Worm (Caenorhabditis elegans) whole organism, L1 larva: ENCODE results near the gene vab-1.

ENCODE experiments used
- C04F5.9 ChIP-seq: sonication (generic microtip); optimal IDR thresholded peaks from 2 replicates; lab custom pipeline; 2016; ENCODE audit warnings: missing genetic modification characterization, missing compliant biosample characterization
- C16A3.4 ChIP-seq: fragments of 150-350 bp; optimal IDR thresholded peaks from 2 replicates; lab custom pipeline; 2014; ENCODE audit warnings: missing biosample characterization, missing genetic modification characterization
- F16B12.6 ChIP-seq: fragments of 150-350 bp; optimal IDR thresholded peaks from 2 replicates; lab custom pipeline; 2014; ENCODE audit warnings: missing biosample characterization, missing genetic modification characterization
- alr-1 ChIP-seq: fragments of 200-800 bp; sonication (Bioruptor generic); optimal IDR thresholded peaks from 2 replicates; lab custom pipeline; 2018; ENCODE audit warnings: borderline replicate concordance, mild to moderate bottlenecking, missing genetic modification characterization, missing compliant biosample characterization
- ama-1 ChIP-seq: fragments of 150-350 bp; optimal IDR thresholded peaks from 2 replicates; lab custom pipeline; 2014
- ceh-63 ChIP-seq: fragments of 200-800 bp; sonication (Bioruptor generic); optimal IDR thresholded peaks from 2 replicates; lab custom pipeline; 2018; ENCODE audit warnings: mild to moderate bottlenecking, missing genetic modification characterization, missing compliant biosample characterization
- ceh-8 ChIP-seq: fragments of 200-800 bp; sonication (Bioruptor generic); optimal IDR thresholded peaks from 2 replicates; lab custom pipeline; 2018; ENCODE audit warnings: mild to moderate bottlenecking, missing genetic modification characterization, moderate library complexity, missing compliant biosample characterization
- ceh-88 ChIP-seq: fragments of 200-800 bp; sonication (Bioruptor generic); IDR thresholded peaks from 2 replicates; pipeline ENCODE4 v1.3.6; 2022; ENCODE audit warnings: missing genetic modification characterization, missing compliant biosample characterization
- ceh-90 ChIP-seq: sonication (generic microtip); optimal IDR thresholded peaks from 2 replicates; lab custom pipeline; 2016; ENCODE audit warnings: missing genetic modification characterization, missing compliant biosample characterization
- ces-1 ChIP-seq: fragments of 150-350 bp; optimal IDR thresholded peaks from 2 replicates; lab custom pipeline; 2014; ENCODE audit warnings: missing biosample characterization, missing genetic modification reagents, missing genetic modification characterization
- dsc-1 ChIP-seq: sonication (generic microtip); optimal IDR thresholded peaks from 2 replicates; lab custom pipeline; 2016; ENCODE audit warnings: mild to moderate bottlenecking, missing genetic modification characterization, missing compliant biosample characterization
- efl-1 ChIP-seq, 4 experiments: fragments of 150-350 bp; optimal IDR thresholded peaks in 3 of 4; peaks in 1 of 4; 1 replicate in 1 of 4; 2 replicates in 3 of 4; lab custom pipeline; 2014; ENCODE audit warnings: missing biosample characterization in 2 of 4, missing genetic modification characterization in 2 of 4, missing genetic modification reagents in 2 of 4
- efl-3 ChIP-seq: fragments of 200-800 bp; sonication (Bioruptor generic); optimal IDR thresholded peaks from 2 replicates; lab custom pipeline; 2018; ENCODE audit warnings: mild to moderate bottlenecking, missing genetic modification characterization, missing compliant biosample characterization
- egl-27 ChIP-seq, 2 experiments: fragments of 150-350 bp in 1 of 2; sonication (generic microtip); optimal IDR thresholded peaks; 3 replicates each; lab custom pipeline; 2017 to 2018; ENCODE audit warnings: missing biosample characterization in 2 of 2, missing genetic modification characterization in 2 of 2, missing genetic modification reagents in 2 of 2
- elt-2 ChIP-seq: sonication (generic microtip); optimal IDR thresholded peaks from 2 replicates; lab custom pipeline; 2016; ENCODE audit warnings: missing genetic modification characterization, mild to moderate bottlenecking, inconsistent platforms, missing compliant biosample characterization, missing genetic modification reagents
- elt-3 ChIP-seq, 6 experiments: fragments of 150-350 bp in 1 of 6; sonication (generic microtip); optimal IDR thresholded peaks; 2 replicates each; lab custom pipeline; 2017 to 2018; ENCODE audit warnings: missing biosample characterization in 6 of 6, missing genetic modification characterization in 6 of 6, inconsistent platforms in 1 of 6
- ets-5 ChIP-seq: fragments of 200-800 bp; sonication (Bioruptor generic); IDR thresholded peaks from 2 replicates; pipeline ENCODE4 v1.3.6; 2022; ENCODE audit warnings: missing genetic modification characterization, missing compliant biosample characterization
- fkh-10 ChIP-seq: sonication (generic microtip); optimal IDR thresholded peaks from 2 replicates; lab custom pipeline; 2017; ENCODE audit warnings: missing biosample characterization, missing genetic modification reagents, missing genetic modification characterization
- grh-1 ChIP-seq: fragments of 200-800 bp; sonication (Bioruptor generic); IDR thresholded peaks from 2 replicates; pipeline ENCODE4 v1.3.6; 2022; ENCODE audit warnings: missing genetic modification reagents, missing genetic modification characterization, missing compliant biosample characterization
- hlh-17 ChIP-seq: fragments of 200-800 bp; sonication (Bioruptor generic); optimal IDR thresholded peaks from 2 replicates; lab custom pipeline; 2018; ENCODE audit warnings: missing genetic modification characterization, mild to moderate bottlenecking, missing compliant biosample characterization, moderate library complexity, borderline replicate concordance
- hlh-4 ChIP-seq: sonication (generic microtip); optimal IDR thresholded peaks from 2 replicates; lab custom pipeline; 2016; ENCODE audit warnings: mild to moderate bottlenecking, missing genetic modification characterization, missing compliant biosample characterization
- hpl-2 ChIP-seq: fragments of 150-350 bp; optimal IDR thresholded peaks from 2 replicates; lab custom pipeline; 2014; ENCODE audit warnings: missing biosample characterization, missing genetic modification reagents, missing genetic modification characterization
- isw-1 ChIP-seq: fragments of 200-800 bp; sonication (Bioruptor generic); IDR thresholded peaks from 2 replicates; pipeline ENCODE4 v1.3.6; 2022; ENCODE audit warnings: missing genetic modification characterization, missing compliant biosample characterization
- lin-13 ChIP-seq: fragments of 150-350 bp; optimal IDR thresholded peaks from 2 replicates; lab custom pipeline; 2014; ENCODE audit warnings: missing biosample characterization, missing genetic modification reagents, missing genetic modification characterization
- lin-14 ChIP-seq: fragments of 200-800 bp; sonication (Bioruptor generic); optimal IDR thresholded peaks from 2 replicates; lab custom pipeline; 2018; ENCODE audit warnings: mild to moderate bottlenecking, missing genetic modification characterization, moderate library complexity, missing compliant biosample characterization
- lin-15B ChIP-seq: fragments of 150-350 bp; sonication (generic microtip); optimal IDR thresholded peaks from 3 replicates; lab custom pipeline; 2014; ENCODE audit warnings: missing biosample characterization, missing genetic modification characterization
- lin-35 ChIP-seq, 2 experiments: fragments of 150-350 bp; optimal IDR thresholded peaks; 2 replicates each; lab custom pipeline; 2014; ENCODE audit warnings: missing biosample characterization in 2 of 2, missing genetic modification characterization in 2 of 2, missing genetic modification reagents in 2 of 2
- lin-39 ChIP-seq: fragments of 150-350 bp; optimal IDR thresholded peaks from 2 replicates; lab custom pipeline; 2014; ENCODE audit warnings: missing biosample characterization, missing genetic modification reagents, missing genetic modification characterization
- lir-3 ChIP-seq: sonication (generic microtip); optimal IDR thresholded peaks from 2 replicates; lab custom pipeline; 2016; ENCODE audit warnings: mild to moderate bottlenecking, missing genetic modification characterization, moderate library complexity, missing compliant biosample characterization; ENCODE audit not compliant: poor library complexity
- lsy-2 ChIP-seq, 2 experiments: fragments of 150-350 bp; optimal IDR thresholded peaks; 2 replicates each; lab custom pipeline; 2014; ENCODE audit warnings: missing biosample characterization in 2 of 2, missing genetic modification characterization in 2 of 2
- mep-1 ChIP-seq: fragments of 150-350 bp; optimal IDR thresholded peaks from 2 replicates; lab custom pipeline; 2014; ENCODE audit warnings: missing biosample characterization, missing genetic modification characterization
- nhr-19 ChIP-seq: fragments of 200-800 bp; sonication (Bioruptor generic); conservative IDR thresholded peaks from 2 replicates; pipeline ENCODE4 v1.3.6; 2022; ENCODE audit warnings: missing genetic modification characterization, missing compliant biosample characterization
- nhr-71 ChIP-seq: sonication (generic microtip); optimal IDR thresholded peaks from 2 replicates; lab custom pipeline; 2016; ENCODE audit warnings: mild to moderate bottlenecking, missing genetic modification characterization, moderate library complexity, missing compliant biosample characterization
- nhr-76 ChIP-seq: sonication (generic microtip); optimal IDR thresholded peaks from 2 replicates; lab custom pipeline; 2017; ENCODE audit warnings: missing biosample characterization, missing genetic modification characterization
- nhr-85 ChIP-seq: sonication (generic microtip); peaks from one replicate; lab custom pipeline; 2016; ENCODE audit warnings: missing genetic modification characterization, inconsistent platforms, missing compliant biosample characterization
- pqm-1 ChIP-seq: sonication (generic microtip); optimal IDR thresholded peaks from 3 replicates; lab custom pipeline; 2017; ENCODE audit warnings: missing biosample characterization, missing genetic modification characterization
- skn-1 ChIP-seq: fragments of 150-350 bp; optimal IDR thresholded peaks from 2 replicates; lab custom pipeline; 2014; ENCODE audit warnings: missing biosample characterization, missing genetic modification characterization
- snpc-4 ChIP-seq: fragments of 150-350 bp; optimal IDR thresholded peaks from 2 replicates; lab custom pipeline; 2014; ENCODE audit warnings: missing biosample characterization, missing genetic modification characterization
- sox-4 ChIP-seq: sonication (generic microtip); optimal IDR thresholded peaks from 2 replicates; lab custom pipeline; 2016; ENCODE audit warnings: missing genetic modification characterization, missing compliant biosample characterization
- unc-30 ChIP-seq: sonication (generic microtip); optimal IDR thresholded peaks from 2 replicates; lab custom pipeline; 2017; ENCODE audit warnings: missing biosample characterization, missing genetic modification characterization
- unc-98 ChIP-seq: fragments of 200-800 bp; sonication (Bioruptor generic); IDR thresholded peaks from 2 replicates; pipeline ENCODE4 v1.3.6; 2022; ENCODE audit warnings: missing genetic modification characterization, missing compliant biosample characterization
- zip-4 ChIP-seq: fragments of 200-800 bp; sonication (Bioruptor generic); optimal IDR thresholded peaks from 2 replicates; lab custom pipeline; 2018; ENCODE audit warnings: mild to moderate bottlenecking, missing genetic modification characterization, moderate library complexity, missing compliant biosample characterization

vab-1 gene

ce11 chrII:4571868-4572267 is at the start of gene vab-1:
Gene vab-1, plus strand, starts transcription at chrII:4572000.
- no peak for TF ChIP-seq ceh-90 (tag; lab: Kevin White, UChicago)
- no peak for TF ChIP-seq efl-1 (optimal IDR thresholded peaks at IDR 0.05; lab: Kevin White, UChicago)
- TF ChIP-seq efl-1 (GFP tag; optimal IDR thresholded peaks at IDR 0.05 in 1 of 2; lab: Kevin White, UChicago): peak in 1 of 2 experiments; percentile 70
- TF ChIP-seq, all 84 proteins: peak for 1

- TF ChIP-seq snpc-4 (tag; lab: Kevin White, UChicago) (no peak), ama-1 (lab: Kevin White, UChicago) (no peak), F16B12.6 (tag; lab: Kevin White, UChicago) (no peak), ets-5 (GFP tag; lab: Robert Waterston, UW) (no peak), lin-35 (GFP tag; optimal IDR thresholded peaks at IDR 0.05; lab: Kevin White, UChicago) (no peak), ceh-63 (GFP tag; lab: Kevin White, UChicago) (no peak), nhr-85 (tag; lab: Kevin White, UChicago) (no peak), ceh-8 (GFP tag; lab: Kevin White, UChicago) (no peak), lin-15B (tag; lab: Kevin White, UChicago) (no peak), nhr-19 (no peak), C04F5.9 (tag; lab: Kevin White, UChicago) (no peak), C16A3.4 (tag; lab: Kevin White, UChicago) (no peak), efl-3 (GFP tag; lab: Kevin White, UChicago) (no peak)
- TF ChIP-seq, all 84 proteins: peak for 0
Observed at ce11 chrII:4523122-4523672, 48.6 kb upstream of the vab-1 start, which contains the start of the genes B0304.4 and B0304.2. Gene B0304.4, minus strand, starts transcription at chrII:4523222. Gene B0304.2, plus strand, starts transcription at chrII:4523622.

ce11 chrII:4525185-4525584 is 46.6 kb upstream of the vab-1 start:
- TF ChIP-seq ama-1 (lab: Kevin White, UChicago) (no peak), sox-4 (tag; lab: Kevin White, UChicago) (no peak), dsc-1 (tag; lab: Kevin White, UChicago) (no peak), elt-3 (tag; optimal IDR thresholded peaks at IDR 0.05; lab: Kevin White, UChicago) (no peak), skn-1 (tag; lab: Kevin White, UChicago) (no peak), mep-1 (tag; lab: Kevin White, UChicago) (no peak), C16A3.4 (tag; lab: Kevin White, UChicago) (no peak), unc-98 (GFP tag; lab: Robert Waterston, UW) (no peak), nhr-76 (tag; lab: Kevin White, UChicago) (no peak), lin-35 (GFP tag; optimal IDR thresholded peaks at IDR 0.05; lab: Kevin White, UChicago) (no peak), pqm-1 (tag; lab: Kevin White, UChicago) (no peak), lsy-2 (tag; optimal IDR thresholded peaks at IDR 0.05; lab: Kevin White, UChicago) (no peak), grh-1 (GFP tag; lab: Robert Waterston, UW) (no peak), snpc-4 (tag; lab: Kevin White, UChicago) (no peak), efl-1 (optimal IDR thresholded peaks at IDR 0.05; lab: Kevin White, UChicago) (no peak), efl-1 (GFP tag; optimal IDR thresholded peaks at IDR 0.05 in 1 of 2; lab: Kevin White, UChicago) (no peak), zip-4 (GFP tag; lab: Kevin White, UChicago) (no peak), unc-30 (tag; lab: Kevin White, UChicago) (no peak), lin-14 (no peak), alr-1 (tag; lab: Kevin White, UChicago) (no peak), nhr-71 (tag; lab: Kevin White, UChicago) (no peak)

ce11 chrII:4527800-4528199 is 44.0 kb upstream of the vab-1 start, which contains the start of gene sra-35:
Gene sra-35, minus strand, starts transcription at chrII:4527900.
- TF ChIP-seq egl-27 (tag; optimal IDR thresholded peaks at IDR 0.05; lab: Kevin White, UChicago) (no peak), nhr-85 (tag; lab: Kevin White, UChicago) (peak; percentile 21)

ce11 chrII:4531880-4532279 is 39.9 kb upstream of the vab-1 start, which contains the start of gene sra-32:
Gene sra-32, minus strand, starts transcription at chrII:4531980.
- TF ChIP-seq lin-39 (no peak), ceh-88 (no peak), lir-3 (tag; lab: Kevin White, UChicago) (no peak), efl-3 (GFP tag; lab: Kevin White, UChicago) (no peak), hpl-2 (GFP tag; lab: Kevin White, UChicago) (no peak), ces-1 (GFP tag; lab: Kevin White, UChicago) (no peak), skn-1 (tag; lab: Kevin White, UChicago) (no peak), lin-13 (GFP tag; lab: Kevin White, UChicago) (no peak), hlh-4 (no peak), grh-1 (GFP tag; lab: Robert Waterston, UW) (no peak), fkh-10 (GFP tag; lab: Kevin White, UChicago) (no peak), nhr-76 (tag; lab: Kevin White, UChicago) (no peak), isw-1 (no peak), elt-2 (tag; lab: Kevin White, UChicago) (no peak), lin-15B (tag; lab: Kevin White, UChicago) (no peak), hlh-17 (no peak)
